Worm (Caenorhabditis elegans): ENCODE measurements around the gene kin-19.

Gene kin-19

DNA sequence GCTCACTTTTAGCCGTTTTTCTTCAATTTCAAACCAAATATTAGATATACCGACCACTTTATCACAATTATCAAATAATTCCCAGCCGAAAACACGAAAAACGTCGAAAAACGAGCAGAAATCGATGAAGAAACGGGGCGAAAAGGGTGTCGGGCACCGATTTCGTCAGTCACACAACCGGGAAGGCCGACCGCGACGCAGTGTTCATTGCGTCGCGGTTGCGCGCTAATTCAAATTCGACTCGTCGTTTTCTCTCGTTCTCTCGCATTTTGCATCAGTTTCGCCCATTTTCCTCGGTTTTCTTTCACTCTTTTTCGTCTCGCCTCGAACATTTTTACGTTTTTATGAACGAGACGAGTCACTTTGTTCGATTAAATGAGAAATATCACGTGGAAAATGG is 1.1 kb upstream of the kin-19 start (continued):
- peak; percentile 63 for TF ChIP-seq nfya-1 (tag; optimal IDR thresholded peaks at IDR 0.05)

ce11 chrIII:4087064-4087463 is 628 bp upstream of the kin-19 start:
- TF ChIP-seq sdc-2 (tag; optimal IDR thresholded peaks at IDR 0.05), result no peak
- no peak for TF ChIP-seq sox-2 (GFP tag; IDR thresholded peaks at IDR 0.05)
- TF ChIP-seq nfya-1 (tag; optimal IDR thresholded peaks at IDR 0.05), result no peak
- no peak for TF ChIP-seq syd-9 (tag; optimal IDR thresholded peaks at IDR 0.05)
- no peak for TF ChIP-seq gmeb-2 (tag; optimal IDR thresholded peaks at IDR 0.05)
- TF ChIP-seq unc-86 (tag; optimal IDR thresholded peaks at IDR 0.05), result no peak
- TF ChIP-seq ceh-18 (tag; optimal IDR thresholded peaks at IDR 0.05), result no peak
- no peak for TF ChIP-seq K09A11.1 (tag; optimal IDR thresholded peaks at IDR 0.05; ENCODE audit: insufficient read depth)
- TF ChIP-seq ceh-9 (tag; optimal IDR thresholded peaks at IDR 0.05), result no peak
- no peak for TF ChIP-seq zip-5 (tag; optimal IDR thresholded peaks at IDR 0.05)
- TF ChIP-seq elt-2 (tag; optimal IDR thresholded peaks at IDR 0.05), result no peak
- TF ChIP-seq madf-2 (tag; optimal IDR thresholded peaks at IDR 0.05), result no peak
- TF ChIP-seq ref-2 (tag; optimal IDR thresholded peaks at IDR 0.05), result no peak
- TF ChIP-seq C08G9.2 (tag; optimal IDR thresholded peaks at IDR 0.05), result no peak

- TF ChIP-seq pat-9 (tag; optimal IDR thresholded peaks at IDR 0.05), result no peak
- TF ChIP-seq ama-1 (optimal IDR thresholded peaks at IDR 0.05), result no peak
- no peak for TF ChIP-seq syd-9 (tag; optimal IDR thresholded peaks at IDR 0.05)
Observed at ce11 chrIII:4085657-4086056, 779 bp downstream of the kin-19 start.

ce11 chrIII:4083429-4083828 is 3.0 kb downstream of the kin-19 start:
- TF ChIP-seq ceh-9 (tag; optimal IDR thresholded peaks at IDR 0.05) (no peak), hlh-13 (GFP tag; optimal IDR thresholded peaks at IDR 0.05) (no peak), madf-2 (tag; optimal IDR thresholded peaks at IDR 0.05) (no peak), pros-1 (tag; optimal IDR thresholded peaks at IDR 0.05) (no peak), Y22D7AL.16 (tag; optimal IDR thresholded peaks at IDR 0.05) (no peak), che-1 (tag; optimal IDR thresholded peaks at IDR 0.05) (no peak), ceh-48 (tag; optimal IDR thresholded peaks at IDR 0.05) (no peak), C08G9.2 (tag; optimal IDR thresholded peaks at IDR 0.05) (no peak), ceh-6 (GFP tag; optimal IDR thresholded peaks at IDR 0.05) (no peak), ceh-2 (tag; optimal IDR thresholded peaks at IDR 0.05) (no peak), pha-2 (tag; optimal IDR thresholded peaks at IDR 0.05) (no peak), ref-2 (tag; optimal IDR thresholded peaks at IDR 0.05) (no peak), ttx-3 (tag; optimal IDR thresholded peaks at IDR 0.05) (no peak), pqm-1 (tag; optimal IDR thresholded peaks at IDR 0.05) (no peak), pat-9 (tag; optimal IDR thresholded peaks at IDR 0.05) (no peak), nhr-232 (tag; optimal IDR thresholded peaks at IDR 0.05) (no peak), hlh-30 (tag; optimal IDR thresholded peaks at IDR 0.05; ENCODE audit: insufficient read depth) (no peak), K02D7.2 (tag; optimal IDR thresholded peaks at IDR 0.05) (no peak), F13H6.1 (tag; optimal IDR thresholded peaks at IDR 0.05) (no peak), pax-1 (tag; optimal IDR thresholded peaks at IDR 0.05) (no peak)

DNA sequence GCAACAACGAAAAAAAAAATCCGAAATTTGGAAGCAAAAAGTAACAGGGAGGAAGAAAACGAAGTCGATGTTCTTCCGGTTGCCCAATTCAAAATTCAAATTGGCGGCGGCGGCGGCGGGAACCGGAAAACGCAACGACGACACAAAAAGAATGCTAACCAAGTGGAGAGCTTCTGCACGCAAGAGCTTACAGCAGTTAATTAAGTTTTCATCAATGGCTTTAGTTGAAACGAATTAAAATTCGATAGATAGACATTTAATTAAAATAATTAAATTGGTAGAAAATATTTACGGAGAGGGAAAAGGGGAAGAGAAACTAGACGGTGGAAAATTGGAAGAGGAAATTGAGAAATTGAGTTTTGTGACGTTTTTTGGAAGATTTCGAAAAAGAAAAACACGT is 16.2 kb downstream of the kin-19 start:
- TF ChIP-seq unc-42 (tag; optimal IDR thresholded peaks at IDR 0.05) (peak; percentile 86), ceh-14 (tag; optimal IDR thresholded peaks at IDR 0.05) (peak; percentile 77), K09A11.1 (tag; optimal IDR thresholded peaks at IDR 0.05; ENCODE audit: insufficient read depth) (no peak)

- TF ChIP-seq dve-1 (tag; optimal IDR thresholded peaks at IDR 0.05) (no peak), fax-1 (tag; optimal IDR thresholded peaks at IDR 0.05) (no peak), ahr-1 (tag; optimal IDR thresholded peaks at IDR 0.05) (no peak), ceh-19 (GFP tag; optimal IDR thresholded peaks at IDR 0.05) (no peak), ceh-14 (tag; optimal IDR thresholded peaks at IDR 0.05) (peak; percentile 31)
Observed at ce11 chrIII:4068120-4068519, 18.3 kb downstream of the kin-19 start.

All from whole organism, late embryonic.